Worm (Caenorhabditis elegans): Measurements from ENCODE around the gene fbxb-44.

ce11 chrII:1576772-1577171, 38.1 kb downstream of the fbxb-44 start:
- no peak for TF ChIP-seq unc-39 (tag; optimal IDR thresholded peaks at IDR 0.05)
- no peak for TF ChIP-seq aly-2 (tag; optimal IDR thresholded peaks at IDR 0.05)
- no peak for TF ChIP-seq lin-38 (GFP tag; IDR thresholded peaks at IDR 0.05)
- no peak for TF ChIP-seq skn-1 (tag; optimal IDR thresholded peaks at IDR 0.05)
- no peak for TF ChIP-seq egl-27 (tag; optimal IDR thresholded peaks at IDR 0.05)
- TF ChIP-seq lin-13 (GFP tag; optimal IDR thresholded peaks at IDR 0.05), result no peak
- TF ChIP-seq unc-62 (GFP tag; optimal IDR thresholded peaks at IDR 0.05 in 1 of 2), result no peak
- no peak for TF ChIP-seq unc-62 (tag; optimal IDR thresholded peaks at IDR 0.05)
- TF ChIP-seq mep-1 (tag; optimal IDR thresholded peaks at IDR 0.05), result no peak
- no peak for TF ChIP-seq ZK546.5 (tag; optimal IDR thresholded peaks at IDR 0.05)
- TF ChIP-seq ctbp-1 (GFP tag; IDR thresholded peaks at IDR 0.05), result no peak
